Worm (Caenorhabditis elegans) whole organism, L1 larva: Measurements from ENCODE around the gene mrpl-51.

Experiments
- aha-1 ChIP-seq: fragments of 150-350 bp; optimal IDR thresholded peaks from 2 replicates; lab custom pipeline; 2014; ENCODE audit warnings: missing biosample characterization, missing genetic modification characterization
- ama-1 ChIP-seq: fragments of 150-350 bp; optimal IDR thresholded peaks from 2 replicates; lab custom pipeline; 2014
- ceh-63 ChIP-seq: fragments of 200-800 bp; sonication (Bioruptor generic); optimal IDR thresholded peaks from 2 replicates; lab custom pipeline; 2018; ENCODE audit warnings: mild to moderate bottlenecking, missing genetic modification characterization, missing compliant biosample characterization
- ces-1 ChIP-seq: fragments of 150-350 bp; optimal IDR thresholded peaks from 2 replicates; lab custom pipeline; 2014; ENCODE audit warnings: missing biosample characterization, missing genetic modification reagents, missing genetic modification characterization
- fkh-10 ChIP-seq: sonication (generic microtip); optimal IDR thresholded peaks from 2 replicates; lab custom pipeline; 2017; ENCODE audit warnings: missing biosample characterization, missing genetic modification reagents, missing genetic modification characterization
- fkh-8 ChIP-seq: sonication (generic microtip); optimal IDR thresholded peaks from 2 replicates; lab custom pipeline; 2016; ENCODE audit warnings: mild to moderate bottlenecking, missing genetic modification characterization, missing compliant biosample characterization
- jun-1 ChIP-seq: fragments of 150-350 bp; optimal IDR thresholded peaks from 2 replicates; lab custom pipeline; 2014; ENCODE audit warnings: missing biosample characterization, missing genetic modification reagents, missing genetic modification characterization
- lin-13 ChIP-seq: fragments of 150-350 bp; optimal IDR thresholded peaks from 2 replicates; lab custom pipeline; 2014; ENCODE audit warnings: missing biosample characterization, missing genetic modification reagents, missing genetic modification characterization
- nhr-77 ChIP-seq: fragments of 150-350 bp; optimal IDR thresholded peaks from 2 replicates; lab custom pipeline; 2014; ENCODE audit warnings: missing biosample characterization, missing genetic modification characterization
- unc-62 ChIP-seq: fragments of 150-350 bp; optimal IDR thresholded peaks from 2 replicates; lab custom pipeline; 2014; ENCODE audit warnings: missing biosample characterization, missing genetic modification reagents, missing genetic modification characterization
- ztf-4 ChIP-seq: fragments of 150-350 bp; optimal IDR thresholded peaks from 2 replicates; lab custom pipeline; 2014; ENCODE audit warnings: missing biosample characterization, missing genetic modification characterization

DNA sequence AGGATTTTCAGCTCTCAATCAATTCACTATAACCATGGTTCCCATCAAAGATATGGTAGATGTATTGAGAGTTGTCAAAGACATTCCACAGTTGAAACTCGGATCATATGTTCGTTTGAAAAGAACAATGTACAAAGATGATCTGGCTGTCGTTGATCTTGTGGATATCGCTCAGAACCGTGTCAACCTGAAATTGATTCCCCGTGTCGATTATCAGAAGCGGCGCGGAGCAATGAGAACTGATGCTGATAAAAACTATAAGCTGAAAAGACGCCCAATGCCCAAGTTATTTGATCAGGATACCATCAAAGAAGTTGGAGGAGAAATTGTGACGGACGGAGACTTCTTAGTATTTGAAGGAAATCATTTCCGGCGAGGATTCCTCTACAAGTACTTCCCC, 21.3 kb downstream of the mrpl-51 start:
- TF ChIP-seq jun-1 (tag; lab: Kevin White, UChicago): no peak
- TF ChIP-seq aha-1 (tag; lab: Kevin White, UChicago): no peak
- no peak for TF ChIP-seq ces-1
- no peak for TF ChIP-seq fkh-10 (GFP tag; lab: Kevin White, UChicago)
- no peak for TF ChIP-seq ama-1
- no peak for TF ChIP-seq unc-62 (GFP tag; lab: Kevin White, UChicago)
- TF ChIP-seq lin-13: no peak
- no peak for TF ChIP-seq nhr-77 (tag; lab: Kevin White, UChicago)
- TF ChIP-seq fkh-8 (tag; lab: Kevin White, UChicago): no peak
- no peak for TF ChIP-seq ceh-63 (GFP tag; lab: Kevin White, UChicago)
- TF ChIP-seq ztf-4 (tag; lab: Kevin White, UChicago): no peak
